Fruit fly (Drosophila melanogaster) whole organism, embryonic: Measurements from ENCODE around the gene drongo.
A peak's percentile ranks its signal among the peaks of the same experiment; 100 is the strongest.

Experiments
- Abd-B ChIP-seq: fragments of 200-800 bp; sonication (Bioruptor generic); optimal IDR thresholded peaks from 2 replicates; lab custom pipeline; 2018; ENCODE audit warnings: missing biosample characterization, mild to moderate bottlenecking, missing genetic modification characterization, moderate library complexity
- CG10543 ChIP-seq: fragments of 200-800 bp; sonication (Bioruptor generic); optimal IDR thresholded peaks from 3 replicates; lab custom pipeline; 2017; ENCODE audit warnings: missing biosample characterization, mild to moderate bottlenecking, missing genetic modification characterization, moderate library complexity
- CG11456 ChIP-seq: fragments of 200-800 bp; sonication (Bioruptor generic); IDR thresholded peaks from 3 replicates; pipeline ENCODE4 v1.3.6; 2022; ENCODE audit warnings: missing biosample characterization, missing genetic modification characterization
- CG12236 ChIP-seq: fragments of 200-800 bp; sonication (Bioruptor generic); optimal IDR thresholded peaks from 2 replicates; lab custom pipeline; 2016; ENCODE audit warnings: missing biosample characterization, missing genetic modification characterization
- CG12299 ChIP-seq: fragments of 200-800 bp; sonication (Bioruptor generic); optimal IDR thresholded peaks from 2 replicates; lab custom pipeline; 2018; ENCODE audit warnings: missing biosample characterization, mild to moderate bottlenecking, missing genetic modification characterization
- CG16813 ChIP-seq: fragments of 200-800 bp; sonication (Bioruptor generic); IDR thresholded peaks from 3 replicates; pipeline ENCODE4 v1.3.6; 2022; ENCODE audit warnings: missing biosample characterization, missing genetic modification characterization; ENCODE audit not compliant: partially characterized antibody
- CG17385 ChIP-seq: fragments of 200-800 bp; sonication (Bioruptor generic); optimal IDR thresholded peaks from 3 replicates; lab custom pipeline; 2018; ENCODE audit warnings: missing biosample characterization, mild to moderate bottlenecking, missing genetic modification characterization
- CG18476 ChIP-seq: fragments of 200-800 bp; sonication (Bioruptor generic); optimal IDR thresholded peaks from 2 replicates; lab custom pipeline; 2016; ENCODE audit warnings: missing biosample characterization, mild to moderate bottlenecking, missing genetic modification characterization
- CG30403 ChIP-seq: fragments of 200-800 bp; sonication (Bioruptor generic); optimal IDR thresholded peaks from 3 replicates; lab custom pipeline; 2016; ENCODE audit warnings: missing biosample characterization, missing genetic modification characterization
- CG3407 ChIP-seq: fragments of 200-800 bp; sonication (Bioruptor generic); optimal IDR thresholded peaks from 2 replicates; lab custom pipeline; 2018; ENCODE audit warnings: missing biosample characterization, mild to moderate bottlenecking, missing genetic modification characterization
- CG4282 ChIP-seq: fragments of 200-800 bp; sonication (Bioruptor generic); optimal IDR thresholded peaks from 2 replicates; lab custom pipeline; 2016; ENCODE audit warnings: missing biosample characterization, missing genetic modification characterization
- CG4328 ChIP-seq: fragments of 200-800 bp; sonication (Bioruptor generic); optimal IDR thresholded peaks from 3 replicates; lab custom pipeline; 2017; ENCODE audit warnings: missing biosample characterization, missing genetic modification reagents, missing genetic modification characterization
- CG4360 ChIP-seq: fragments of 200-800 bp; sonication (Bioruptor generic); IDR thresholded peaks from 2 replicates; pipeline ENCODE4 v1.3.6; 2022; ENCODE audit warnings: missing biosample characterization, missing genetic modification characterization
- CG4707 ChIP-seq: fragments of 200-800 bp; sonication (Bioruptor generic); optimal IDR thresholded peaks from 2 replicates; lab custom pipeline; 2018; ENCODE audit warnings: missing biosample characterization, mild to moderate bottlenecking, missing genetic modification characterization, moderate library complexity
- CG6791 ChIP-seq: fragments of 200-800 bp; sonication (Bioruptor generic); IDR thresholded peaks from 3 replicates; pipeline ENCODE4 v1.3.6; 2022; ENCODE audit warnings: missing biosample characterization, missing genetic modification characterization; ENCODE audit not compliant: partially characterized antibody
- CG8290 ChIP-seq, 3 experiments: fragments of 200-800 bp; sonication (Bioruptor generic); optimal IDR thresholded peaks; 2 replicates each; lab custom pipeline; 2016 to 2019; ENCODE audit warnings: missing biosample characterization in 3 of 3, missing genetic modification characterization in 3 of 3, mild to moderate bottlenecking in 2 of 3, moderate library complexity in 1 of 3
- CG8478 ChIP-seq: fragments of >200 bp; optimal IDR thresholded peaks from 2 replicates; lab custom pipeline; 2018
- CG9876 ChIP-seq: fragments of 200-800 bp; sonication (Bioruptor generic); optimal IDR thresholded peaks from 2 replicates; lab custom pipeline; 2016; ENCODE audit warnings: missing biosample characterization, missing genetic modification characterization
- CG9932 ChIP-seq: fragments of 200-800 bp; sonication (Bioruptor generic); IDR thresholded peaks from 2 replicates; pipeline ENCODE4 v1.3.6; 2022; ENCODE audit warnings: missing biosample characterization, missing genetic modification characterization
- CTCF ChIP-seq: fragments of 200-800 bp; sonication (Bioruptor generic); optimal IDR thresholded peaks from 2 replicates; lab custom pipeline; 2017; ENCODE audit warnings: missing biosample characterization, mild to moderate bottlenecking, missing genetic modification characterization, moderate library complexity
- Deaf1 ChIP-seq: fragments of 200-800 bp; optimal IDR thresholded peaks from 3 replicates; lab custom pipeline; 2019; ENCODE audit warnings: missing biosample characterization, mild to moderate bottlenecking, missing genetic modification characterization, moderate library complexity
- Dfd ChIP-seq, 2 experiments: fragments of >200 bp; optimal IDR thresholded peaks; 2 replicates each; lab custom pipeline; 2017; ENCODE audit warnings: missing biosample characterization in 2 of 2, missing genetic modification characterization in 2 of 2
- Dll ChIP-seq: fragments of 200-800 bp; sonication (Bioruptor generic); IDR thresholded peaks from 4 replicates; pipeline ENCODE4 v1.3.6; 2022; ENCODE audit warnings: missing biosample characterization, missing genetic modification characterization; ENCODE audit not compliant: partially characterized antibody
- Elba2 ChIP-seq: fragments of 200-800 bp; sonication (Bioruptor generic); optimal IDR thresholded peaks from 3 replicates; lab custom pipeline; 2016; ENCODE audit warnings: missing biosample characterization, missing genetic modification characterization
- Ets97D ChIP-seq: fragments of 200-800 bp; sonication (Bioruptor generic); optimal IDR thresholded peaks from 3 replicates; lab custom pipeline; 2016; ENCODE audit warnings: missing biosample characterization, missing genetic modification characterization
- Fer2 ChIP-seq: fragments of 200-800 bp; sonication (Bioruptor generic); optimal IDR thresholded peaks from 2 replicates; lab custom pipeline; 2018; ENCODE audit warnings: missing biosample characterization, mild to moderate bottlenecking, missing genetic modification characterization, moderate library complexity
- Gsc ChIP-seq: fragments of 200-800 bp; sonication (Bioruptor generic); IDR thresholded peaks from 2 replicates; pipeline ENCODE4 v1.3.6; 2022; ENCODE audit warnings: missing biosample characterization, missing genetic modification characterization
- HLH3B ChIP-seq: fragments of 200-800 bp; sonication (Bioruptor generic); IDR thresholded peaks from 2 replicates; pipeline ENCODE4 v1.3.6; 2022; ENCODE audit warnings: missing biosample characterization, missing genetic modification characterization
- Hmr ChIP-seq: fragments of 200-800 bp; sonication (Bioruptor generic); optimal IDR thresholded peaks from 3 replicates; lab custom pipeline; 2017; ENCODE audit warnings: mild to moderate bottlenecking, missing biosample characterization, missing genetic modification reagents, missing genetic modification characterization
- Jarid2 ChIP-seq: fragments of 200-800 bp; sonication (Bioruptor generic); optimal IDR thresholded peaks from 3 replicates; lab custom pipeline; 2017; ENCODE audit warnings: mild to moderate bottlenecking, missing biosample characterization, missing genetic modification reagents, missing genetic modification characterization
- Mes4 ChIP-seq: fragments of 200-800 bp; sonication (Bioruptor generic); optimal IDR thresholded peaks from 2 replicates; lab custom pipeline; 2016; ENCODE audit warnings: missing biosample characterization, missing genetic modification characterization
- Scr ChIP-seq: fragments of 200-800 bp; sonication (Bioruptor generic); IDR thresholded peaks from 2 replicates; pipeline ENCODE4 v1.3.6; 2022; ENCODE audit warnings: missing biosample characterization, missing genetic modification characterization; ENCODE audit not compliant: partially characterized antibody
- Six4 ChIP-seq: fragments of 200-800 bp; sonication (Bioruptor generic); optimal IDR thresholded peaks from 2 replicates; lab custom pipeline; 2016; ENCODE audit warnings: missing biosample characterization, missing genetic modification characterization
- Vsx1 ChIP-seq: fragments of 200-800 bp; sonication (Bioruptor generic); optimal IDR thresholded peaks from 2 replicates; lab custom pipeline; 2017; ENCODE audit warnings: missing biosample characterization, mild to moderate bottlenecking, missing genetic modification characterization, missing genetic modification reagents
- abd-A ChIP-seq: fragments of 200-800 bp; sonication (Bioruptor generic); optimal IDR thresholded peaks from 3 replicates; lab custom pipeline; 2019; ENCODE audit warnings: missing biosample characterization, mild to moderate bottlenecking, missing genetic modification characterization, moderate library complexity
- bsh ChIP-seq, 2 experiments: fragments of 200-800 bp; sonication (Bioruptor generic); optimal IDR thresholded peaks; 2 replicates each; lab custom pipeline; 2017 to 2018; ENCODE audit warnings: mild to moderate bottlenecking in 2 of 2, missing biosample characterization in 2 of 2, missing genetic modification characterization in 2 of 2, moderate library complexity in 1 of 2
- corto ChIP-seq: fragments of 200-800 bp; sonication (Bioruptor generic); optimal IDR thresholded peaks from 2 replicates; lab custom pipeline; 2016; ENCODE audit warnings: missing biosample characterization, mild to moderate bottlenecking, missing genetic modification characterization, moderate library complexity
- crp ChIP-seq, 2 experiments: fragments of 200-800 bp; sonication (Bioruptor generic); optimal IDR thresholded peaks; 2 replicates in 1 of 2; 3 replicates in 1 of 2; lab custom pipeline; 2017; ENCODE audit warnings: missing biosample characterization in 2 of 2, missing genetic modification characterization in 2 of 2, mild to moderate bottlenecking in 1 of 2, moderate library complexity in 1 of 2
- eve ChIP-seq, 2 experiments: fragments of >200 bp; optimal IDR thresholded peaks; 2 replicates each; lab custom pipeline; 2017; ENCODE audit warnings: missing biosample characterization in 2 of 2, missing genetic modification characterization in 2 of 2
- gem ChIP-seq: fragments of 200-800 bp; sonication (Bioruptor generic); optimal IDR thresholded peaks from 2 replicates; lab custom pipeline; 2019; ENCODE audit warnings: missing biosample characterization, mild to moderate bottlenecking, missing genetic modification characterization, moderate library complexity
- insv ChIP-seq, 2 experiments: fragments of 200-800 bp; sonication (Bioruptor generic); optimal IDR thresholded peaks; 3 replicates each; lab custom pipeline; 2016 to 2018; ENCODE audit warnings: missing biosample characterization in 2 of 2, missing genetic modification characterization in 2 of 2
- pfk ChIP-seq: fragments of 200-800 bp; sonication (Bioruptor generic); optimal IDR thresholded peaks from 2 replicates; lab custom pipeline; 2018; ENCODE audit warnings: missing biosample characterization, mild to moderate bottlenecking, missing genetic modification characterization, moderate library complexity
- pita ChIP-seq: fragments of 200-800 bp; sonication (Bioruptor generic); optimal IDR thresholded peaks from 2 replicates; lab custom pipeline; 2017; ENCODE audit warnings: missing biosample characterization, mild to moderate bottlenecking, missing genetic modification characterization
- ro ChIP-seq: fragments of 200-800 bp; sonication (Bioruptor generic); IDR thresholded peaks from 2 replicates; pipeline ENCODE4 v1.3.6; 2022; ENCODE audit warnings: missing biosample characterization, missing genetic modification characterization
- sc ChIP-seq, 3 experiments: fragments of >200 bp in 2 of 3; fragments of 200-800 bp in 1 of 3; sonication (Bioruptor generic) in 1 of 3; optimal IDR thresholded peaks; 2 replicates in 2 of 3; 3 replicates in 1 of 3; lab custom pipeline; 2017; ENCODE audit warnings: mild to moderate bottlenecking in 1 of 3, missing biosample characterization in 1 of 3, missing genetic modification characterization in 1 of 3, missing genetic modification reagents in 1 of 3
- tin ChIP-seq: fragments of 200-800 bp; sonication (Bioruptor generic); optimal IDR thresholded peaks from 3 replicates; lab custom pipeline; 2016; ENCODE audit warnings: missing biosample characterization, missing genetic modification characterization
- vfl ChIP-seq: fragments of 200-800 bp; sonication (Bioruptor generic); optimal IDR thresholded peaks from 2 replicates; lab custom pipeline; 2016; ENCODE audit warnings: missing biosample characterization, missing genetic modification characterization
- vnd ChIP-seq: fragments of 200-800 bp; sonication (Bioruptor generic); IDR thresholded peaks from 3 replicates; pipeline ENCODE4 v1.3.6; 2022; ENCODE audit warnings: missing biosample characterization, missing genetic modification characterization; ENCODE audit not compliant: partially characterized antibody
- zen ChIP-seq: fragments of 200-800 bp; sonication (Bioruptor generic); optimal IDR thresholded peaks from 3 replicates; lab custom pipeline; 2018; ENCODE audit warnings: missing biosample characterization, mild to moderate bottlenecking, missing genetic modification characterization, moderate library complexity

The drongo gene

DNA sequence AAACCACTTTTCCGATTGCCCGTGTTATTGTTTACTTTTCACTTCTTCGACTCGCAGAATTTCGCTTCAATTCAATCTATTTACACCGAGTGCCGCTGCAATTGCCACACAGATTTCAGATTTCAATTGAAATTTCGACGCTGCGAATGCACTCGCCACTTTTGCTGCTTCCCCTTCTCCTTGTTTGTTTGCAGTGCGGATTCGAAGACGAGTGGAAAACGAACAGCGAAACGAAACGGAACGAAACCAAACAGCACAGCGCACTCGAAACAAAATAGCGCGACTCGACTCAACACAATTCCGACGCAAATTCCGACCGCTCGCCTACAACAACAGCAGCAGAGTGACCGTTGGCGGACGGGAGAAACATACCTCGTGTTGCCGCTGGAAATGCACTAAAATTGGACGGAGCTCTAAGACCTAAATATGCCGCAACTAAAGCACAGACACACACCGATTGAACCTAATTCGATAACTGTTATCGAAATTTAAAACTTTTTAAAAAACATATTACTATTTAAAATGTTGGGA is at the start of gene drongo (continued):
- TF ChIP-seq corto (GFP tag; lab: Kevin White, UChicago) (no peak), Ets97D (GFP tag; lab: Kevin White, UChicago) (peak; percentile 66), vfl (GFP tag; lab: Kevin White, UChicago) (peak; percentile 57), CG9876 (GFP tag; lab: Kevin White, UChicago) (peak; percentile 8), Jarid2 (GFP tag; lab: Kevin White, UChicago) (peak; percentile 97), tin (GFP tag; lab: Kevin White, UChicago) (no peak), Elba2 (no peak), CG17385 (peak; percentile 60), gem (tag; lab: Kevin White, UChicago) (no peak), zen (tag; lab: Kevin White, UChicago) (no peak), Scr (no peak; the same call in none of the 2 replicates), pita (GFP tag; lab: Kevin White, UChicago) (peak; percentile 74), Dll (GFP tag; lab: Robert Waterston, UW) (peak; percentile 45; the same call in 1 of the 4 replicates), Hmr (peak; percentile 81), eve (GFP tag; optimal IDR thresholded peaks at IDR 0.05; lab: Kevin White, UChicago) (no peak), CG12236 (no peak), pfk (GFP tag; lab: Kevin White, UChicago) (peak; percentile 99), ro (GFP tag; lab: Robert Waterston, UW) (no peak), insv (GFP tag; optimal IDR thresholded peaks at IDR 0.05; lab: Kevin White, UChicago) (peak in 1 of 2 experiments; percentile 54), Gsc (GFP tag; lab: Robert Waterston, UW) (no peak), crp (GFP tag; optimal IDR thresholded peaks at IDR 0.05; lab: Kevin White, UChicago) (no peak), CTCF (GFP tag; lab: Kevin White, UChicago) (peak; percentile 45), CG30403 (peak; percentile 16), CG18476 (GFP tag; lab: Kevin White, UChicago) (no peak), sc (optimal IDR thresholded peaks at IDR 0.05; lab: Kevin White, UChicago) (no peak), sc (GFP tag; optimal IDR thresholded peaks at IDR 0.05; lab: Kevin White, UChicago) (no peak), CG4707 (GFP tag; lab: Kevin White, UChicago) (peak; percentile 38), abd-A (tag; lab: Kevin White, UChicago) (peak; percentile 50), Dfd (GFP tag; optimal IDR thresholded peaks at IDR 0.05; lab: Kevin White, UChicago) (no peak), CG8290 (GFP tag; optimal IDR thresholded peaks at IDR 0.05; lab: Kevin White, UChicago) (peak; percentile 38), CG8290 (tag; optimal IDR thresholded peaks at IDR 0.05; lab: Kevin White, UChicago) (peak; percentile 47 to 85), CG11456 (GFP tag; lab: Robert Waterston, UW) (0 out of 3 replicates have a peak, but pooled peaks have one; percentile 50), CG3407 (peak; percentile 5), bsh (GFP tag; optimal IDR thresholded peaks at IDR 0.05; lab: Kevin White, UChicago) (peak; percentile 12 to 17), Six4 (no peak), CG10543 (GFP tag; lab: Kevin White, UChicago) (peak; percentile 76), Abd-B (GFP tag; lab: Kevin White, UChicago) (no peak), Fer2 (tag; lab: Kevin White, UChicago) (no peak), HLH3B (no peak; the same call in 1 of the 2 replicates), CG6791 (GFP tag; lab: Robert Waterston, UW) (peak; percentile 68), CG8478 (lab: Kevin White, UChicago) (no peak), Vsx1 (GFP tag; lab: Kevin White, UChicago) (peak; percentile 9), vnd (GFP tag; lab: Robert Waterston, UW) (no peak), CG9932 (GFP tag; lab: Robert Waterston, UW) (peak; percentile 32; the same call in 1 of the 2 replicates), Mes4 (no peak), CG16813 (GFP tag; lab: Robert Waterston, UW) (peak; percentile 50; the same call in 1 of the 3 replicates), CG4282 (no peak), CG12299 (tag; lab: Kevin White, UChicago) (peak; percentile 52), CG4328 (GFP tag; lab: Kevin White, UChicago) (peak; percentile 20), Deaf1 (tag; lab: Kevin White, UChicago) (peak; percentile 82), CG4360 (GFP tag; lab: Robert Waterston, UW) (peak; percentile 99)
